Worm (Caenorhabditis elegans) whole organism, early embryonic: Measurements from ENCODE around the gene fipr-1.

Experiments
- B0310.2 ChIP-seq: sonication (generic microtip); optimal IDR thresholded peaks from 2 replicates; lab custom pipeline; 2016; ENCODE audit warnings: mild to moderate bottlenecking, missing genetic modification characterization, missing compliant biosample characterization
- F13C5.2 ChIP-seq: sonication (generic microtip); optimal IDR thresholded peaks from 2 replicates; lab custom pipeline; 2017; ENCODE audit warnings: mild to moderate bottlenecking, missing genetic modification characterization, inconsistent platforms, missing compliant biosample characterization
- aly-1 ChIP-seq: sonication (generic microtip); optimal IDR thresholded peaks from 2 replicates; lab custom pipeline; 2016; ENCODE audit warnings: missing genetic modification characterization, missing compliant biosample characterization
- ama-1 ChIP-seq: fragments of 150-350 bp; optimal IDR thresholded peaks from 2 replicates; lab custom pipeline; 2014
- ceh-13 ChIP-seq: fragments of 200-800 bp; sonication (Bioruptor generic); optimal IDR thresholded peaks from 2 replicates; lab custom pipeline; 2018; ENCODE audit warnings: mild to moderate bottlenecking, missing genetic modification characterization, missing compliant biosample characterization
- ets-7 ChIP-seq: sonication (generic microtip); optimal IDR thresholded peaks from 2 replicates; lab custom pipeline; 2016; ENCODE audit warnings: missing genotype, missing genetic modification characterization, missing compliant biosample characterization
- hmbx-1 ChIP-seq: sonication (generic microtip); optimal IDR thresholded peaks from 2 replicates; lab custom pipeline; 2016; ENCODE audit warnings: mild to moderate bottlenecking, missing genetic modification characterization, missing compliant biosample characterization
- hnd-1 ChIP-seq: sonication (generic microtip); optimal IDR thresholded peaks from 2 replicates; lab custom pipeline; 2016; ENCODE audit warnings: missing genetic modification characterization, missing compliant biosample characterization
- pes-1 ChIP-seq: fragments of 200-800 bp; sonication (Bioruptor generic); IDR thresholded peaks from 2 replicates; pipeline ENCODE4 v1.3.6; 2022; ENCODE audit warnings: missing genetic modification reagents, missing genetic modification characterization, missing compliant biosample characterization
- scrt-1 ChIP-seq: fragments of 200-800 bp; sonication (Bioruptor generic); IDR thresholded peaks from 2 replicates; pipeline ENCODE4 v1.3.6; 2022; ENCODE audit warnings: missing genetic modification characterization, missing compliant biosample characterization
- sea-1 ChIP-seq: fragments of 200-800 bp; sonication (Bioruptor generic); conservative IDR thresholded peaks from 2 replicates; pipeline ENCODE4 v1.3.6; 2022; ENCODE audit warnings: missing genetic modification characterization, missing compliant biosample characterization
- tbx-11 ChIP-seq: fragments of 200-800 bp; sonication (Bioruptor generic); IDR thresholded peaks from 2 replicates; pipeline ENCODE4 v1.3.6; 2022; ENCODE audit warnings: missing genetic modification characterization, missing compliant biosample characterization
- tbx-37 ChIP-seq: fragments of 200-800 bp; sonication (Bioruptor generic); conservative IDR thresholded peaks from 2 replicates; pipeline ENCODE4 v1.3.6; 2022; ENCODE audit warnings: missing genetic modification reagents, missing genetic modification characterization, missing compliant biosample characterization
- tra-4 ChIP-seq: sonication (generic microtip); optimal IDR thresholded peaks from 2 replicates; lab custom pipeline; 2017; ENCODE audit warnings: missing genetic modification characterization, missing compliant biosample characterization

ce11 chrV:12395699-12396098 lies 34.2 kb upstream of the fipr-1 start, which contains the start of gene twk-14:
- TF ChIP-seq hnd-1 (tag; lab: Kevin White, UChicago) (no peak), ama-1 (lab: Kevin White, UChicago) (no peak), B0310.2 (tag; lab: Kevin White, UChicago) (no peak), pes-1 (GFP tag; lab: Robert Waterston, UW) (no peak), F13C5.2 (no peak), scrt-1 (GFP tag; lab: Robert Waterston, UW) (no peak), tra-4 (no peak), sea-1 (no peak), ceh-13 (GFP tag; lab: Kevin White, UChicago) (no peak), hmbx-1 (tag; lab: Kevin White, UChicago) (no peak), ets-7 (no peak), tbx-37 (GFP tag; lab: Robert Waterston, UW) (no peak), tbx-11 (GFP tag; lab: Robert Waterston, UW) (no peak), aly-1 (tag; lab: Kevin White, UChicago) (no peak)
